Fruit fly (Drosophila melanogaster): Measurements from ENCODE around the gene PVRAP.

PVRAP gene

DNA sequence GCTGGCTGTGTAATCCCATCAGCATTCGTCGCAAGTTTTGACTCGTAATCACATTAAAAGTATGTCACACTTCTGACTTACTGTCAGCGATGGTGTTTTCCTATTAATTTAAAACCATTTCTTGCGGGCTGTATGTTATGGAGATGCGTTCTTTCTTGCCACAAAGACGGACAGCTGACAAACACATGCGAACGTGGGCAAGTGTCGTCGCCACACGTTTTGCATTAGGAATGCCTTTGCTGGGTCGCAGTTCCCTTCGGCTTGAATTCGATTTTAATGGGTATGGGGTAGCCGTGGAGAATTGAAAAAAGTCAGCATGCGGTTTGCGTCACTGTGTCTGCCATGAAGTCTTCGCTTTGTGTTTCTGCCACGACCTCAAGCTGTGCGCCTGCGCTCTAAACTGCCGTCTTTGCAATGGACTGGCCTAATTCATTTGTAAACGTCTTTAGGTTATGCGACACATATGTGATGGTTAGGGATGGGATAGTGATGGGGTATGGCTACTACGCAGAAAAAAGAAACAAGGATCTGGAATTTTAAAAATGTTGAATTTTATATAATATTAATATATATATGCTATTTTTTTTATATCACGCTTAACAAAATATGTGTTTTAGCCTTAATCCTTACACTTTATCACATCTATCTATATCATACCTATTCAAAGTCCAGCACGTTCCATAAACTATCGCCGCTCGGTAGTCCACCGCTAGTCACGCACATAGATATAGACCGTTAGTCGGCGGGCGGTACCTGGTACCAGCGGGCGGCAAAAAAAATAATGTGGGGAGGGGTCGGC, 3.1 kb upstream of the PVRAP start (continued):
- TF ChIP-seq YL-1 (GFP tag; optimal IDR thresholded peaks at IDR 0.05) (no peak), jing (GFP tag; optimal IDR thresholded peaks at IDR 0.05) (no peak), CG9437 (GFP tag; optimal IDR thresholded peaks at IDR 0.05) (no peak), trem (tag; optimal IDR thresholded peaks at IDR 0.05) (peak; percentile 16), luna (GFP tag; optimal IDR thresholded peaks at IDR 0.05) (no peak), tll (GFP tag; optimal IDR thresholded peaks at IDR 0.05) (no peak), Spps (tag; optimal IDR thresholded peaks at IDR 0.05) (no peak), usp (GFP tag; optimal IDR thresholded peaks at IDR 0.05) (no peak), CG4360 (GFP tag; IDR thresholded peaks at IDR 0.05) (no peak), wor (GFP tag; IDR thresholded peaks at IDR 0.05) (no peak), B-H1 (GFP tag; IDR thresholded peaks at IDR 0.05) (no peak), CG10267 (tag; optimal IDR thresholded peaks at IDR 0.05) (peak; percentile 16), CG30403 (GFP tag; optimal IDR thresholded peaks at IDR 0.05) (no peak), unpg (GFP tag; optimal IDR thresholded peaks at IDR 0.05) (no peak), CG14014 (GFP tag; IDR thresholded peaks at IDR 0.05) (no peak), exex (tag; optimal IDR thresholded peaks at IDR 0.05) (no peak), ken (GFP tag; IDR thresholded peaks at IDR 0.05) (no peak), lmd (GFP tag; IDR thresholded peaks at IDR 0.05) (no peak), CG12769 (tag; optimal IDR thresholded peaks at IDR 0.05) (no peak), cwo (GFP tag; optimal IDR thresholded peaks at IDR 0.05) (no peak), sqz (GFP tag; optimal IDR thresholded peaks at IDR 0.05) (peak; percentile 20), row (GFP tag; IDR thresholded peaks at IDR 0.05) (peak; percentile 17; the same call in 1 of the 3 replicates), Drgx (GFP tag; IDR thresholded peaks at IDR 0.05) (no peak), CG17802 (tag; optimal IDR thresholded peaks at IDR 0.05) (no peak), CG9817 (tag; optimal IDR thresholded peaks at IDR 0.05) (no peak), Dek (tag; optimal IDR thresholded peaks at IDR 0.05) (no peak), CG13775 (GFP tag; optimal IDR thresholded peaks at IDR 0.05) (peak; percentile 23), Sox102F (GFP tag; optimal IDR thresholded peaks at IDR 0.05) (peak; percentile 5), bigmax (GFP tag; optimal IDR thresholded peaks at IDR 0.05) (no peak), ci (GFP tag; IDR thresholded peaks at IDR 0.05) (peak; percentile 15; the same call in 1 of the 3 replicates), CG1233 (GFP tag; optimal IDR thresholded peaks at IDR 0.05) (peak; percentile 37), sna (GFP tag; IDR thresholded peaks at IDR 0.05; ENCODE audit: partially characterized antibody) (no peak), CG2678 (tag; optimal IDR thresholded peaks at IDR 0.05) (peak; percentile 43), sens-2 (GFP tag; IDR thresholded peaks at IDR 0.05) (no peak), CG1647 (GFP tag; optimal IDR thresholded peaks at IDR 0.05) (no peak), dm (GFP tag; optimal IDR thresholded peaks at IDR 0.05) (no peak), klu (GFP tag; IDR thresholded peaks at IDR 0.05) (no peak), CG13894 (tag; optimal IDR thresholded peaks at IDR 0.05) (no peak), ssp (GFP tag; IDR thresholded peaks at IDR 0.05) (no peak), CG11456 (GFP tag; IDR thresholded peaks at IDR 0.05) (no peak), HLH4C (GFP tag; IDR thresholded peaks at IDR 0.05; ENCODE audit: partially characterized antibody) (no peak), CG16813 (GFP tag; IDR thresholded peaks at IDR 0.05; ENCODE audit: partially characterized antibody) (0 out of 3 replicates have a peak, but pooled peaks have one; percentile 32), pnt (GFP tag; optimal IDR thresholded peaks at IDR 0.05) (no peak), BtbVII (GFP tag; optimal IDR thresholded peaks at IDR 0.05) (no peak), slbo (GFP tag; IDR thresholded peaks at IDR 0.05) (no peak), CG7928 (GFP tag; optimal IDR thresholded peaks at IDR 0.05) (no peak), CG33557 (GFP tag; optimal IDR thresholded peaks at IDR 0.05) (peak; percentile 0), CG3847 (GFP tag; IDR thresholded peaks at IDR 0.05) (no peak), CG17361 (GFP tag; IDR thresholded peaks at IDR 0.05) (peak; percentile 53; the same call in 2 of the 3 replicates)

Data from whole organism, embryonic.